Worm (Caenorhabditis elegans): Measurements from ENCODE around the gene wht-8.

DNA sequence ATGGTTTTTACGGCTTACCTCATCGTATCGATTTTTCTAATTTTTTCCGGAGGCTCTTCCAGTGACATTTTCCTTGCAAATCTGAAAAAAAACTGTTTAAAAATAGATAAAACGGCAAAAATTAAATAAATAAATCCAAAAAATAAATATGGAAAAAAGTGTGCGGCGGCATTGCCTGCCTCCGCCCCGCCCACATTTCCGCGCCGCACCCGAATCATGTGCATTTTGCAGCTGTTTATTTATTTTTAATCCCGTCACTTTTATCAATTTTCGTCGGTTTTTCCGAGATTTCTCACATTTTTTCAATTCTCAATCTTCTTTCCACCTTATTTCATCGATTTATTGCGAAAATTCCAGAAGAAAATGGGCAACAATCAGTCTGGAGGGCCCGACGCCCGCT is 18.2 kb downstream of the wht-8 start, which contains the start of the genes Y47D3A.14 and aakb-2:
- TF ChIP-seq B0310.2 (tag; optimal IDR thresholded peaks at IDR 0.05) (no peak), tra-4 (tag; optimal IDR thresholded peaks at IDR 0.05) (no peak), pes-1 (GFP tag; IDR thresholded peaks at IDR 0.05) (peak; percentile 75), ama-1 (optimal IDR thresholded peaks at IDR 0.05) (no peak), hmbx-1 (tag; optimal IDR thresholded peaks at IDR 0.05) (no peak), flt-1 (GFP tag; IDR thresholded peaks at IDR 0.05) (peak; percentile 53), hnd-1 (tag; optimal IDR thresholded peaks at IDR 0.05) (peak; percentile 23), tbx-37 (GFP tag; conservative IDR thresholded peaks at IDR 0.05) (no peak), aly-1 (tag; optimal IDR thresholded peaks at IDR 0.05) (no peak), ets-7 (tag; optimal IDR thresholded peaks at IDR 0.05) (no peak), sea-1 (GFP tag; conservative IDR thresholded peaks at IDR 0.05) (peak; percentile 61; the same call in 1 of the 2 replicates), tbx-11 (GFP tag; IDR thresholded peaks at IDR 0.05) (no peak), ceh-36 (tag; optimal IDR thresholded peaks at IDR 0.05) (peak; percentile 36)

All from whole organism, early embryonic.